Worm (Caenorhabditis elegans) whole organism, young adult: ENCODE data around the gene dpy-11.

Experiments used
- B0336.3 ChIP-seq: fragments of 200-800 bp; sonication (Bioruptor generic); IDR thresholded peaks from 2 replicates; pipeline ENCODE4 v1.3.6; 2022; ENCODE audit warnings: missing genetic modification characterization, missing compliant biosample characterization
- Y67H2A.10 ChIP-seq: fragments of 200-800 bp; sonication (Bioruptor generic); conservative IDR thresholded peaks from 2 replicates; pipeline ENCODE4 v1.3.6; 2022; ENCODE audit warnings: missing genetic modification reagents, missing genetic modification characterization, missing compliant biosample characterization
- ama-1 ChIP-seq, 3 experiments: fragments of 150-350 bp in 1 of 3; sonication (generic microtip) in 2 of 3; optimal IDR thresholded peaks; 2 replicates each; lab custom pipeline; 2014 to 2018; ENCODE audit warnings: missing biosample characterization in 2 of 3, missing genetic modification characterization in 2 of 3, missing genetic modification reagents in 2 of 3
- ceh-40 ChIP-seq: fragments of 200-800 bp; sonication (Bioruptor generic); IDR thresholded peaks from 2 replicates; pipeline ENCODE4 v1.3.6; 2022; ENCODE audit warnings: missing genetic modification characterization, missing compliant biosample characterization
- ceh-58 ChIP-seq: fragments of 200-800 bp; sonication (Bioruptor generic); IDR thresholded peaks from 2 replicates; pipeline ENCODE4 v1.3.6; 2022; ENCODE audit warnings: missing genetic modification characterization, missing compliant biosample characterization
- dpl-1 ChIP-seq: fragments of 150-350 bp; optimal IDR thresholded peaks from 2 replicates; lab custom pipeline; 2014; ENCODE audit warnings: missing biosample characterization, missing genetic modification reagents, missing genetic modification characterization
- him-1 ChIP-seq: sonication (generic microtip); optimal IDR thresholded peaks from 2 replicates; lab custom pipeline; 2016; ENCODE audit warnings: missing genotype, missing genetic modification reagents, missing genetic modification characterization, missing compliant biosample characterization
- lin-35 ChIP-seq, 3 experiments: fragments of 150-350 bp in 2 of 3; sonication (generic microtip) in 1 of 3; optimal IDR thresholded peaks; 2 replicates each; lab custom pipeline; 2014 to 2018; ENCODE audit warnings: missing biosample characterization in 3 of 3, missing genetic modification characterization in 3 of 3, missing genetic modification reagents in 3 of 3
- lin-40 ChIP-seq: sonication (generic microtip); optimal IDR thresholded peaks from 2 replicates; lab custom pipeline; 2016; ENCODE audit warnings: missing genetic modification characterization, mild to moderate bottlenecking, missing compliant biosample characterization, missing genotype, missing genetic modification reagents
- lin-54 ChIP-seq: fragments of 200-800 bp; sonication (Bioruptor generic); optimal IDR thresholded peaks from 2 replicates; lab custom pipeline; 2018; ENCODE audit warnings: mild to moderate bottlenecking, missing genetic modification characterization, missing compliant biosample characterization
- nfya-1 ChIP-seq: sonication (generic microtip); optimal IDR thresholded peaks from 2 replicates; lab custom pipeline; 2017; ENCODE audit warnings: antibody characterized with exemption, missing compliant biosample characterization, missing genetic modification characterization, borderline replicate concordance; ENCODE audit not compliant: insufficient read depth
- snpc-1.1 ChIP-seq: sonication (generic microtip); optimal IDR thresholded peaks from 2 replicates; lab custom pipeline; 2017; ENCODE audit warnings: missing genetic modification characterization, mild to moderate bottlenecking, missing compliant biosample characterization, antibody characterized with exemption, moderate library complexity, missing genotype, missing genetic modification reagents; ENCODE audit not compliant: insufficient read depth
- snpc-3.4 ChIP-seq: sonication (generic microtip); optimal IDR thresholded peaks from 2 replicates; lab custom pipeline; 2017; ENCODE audit warnings: missing genetic modification characterization, mild to moderate bottlenecking, missing compliant biosample characterization, antibody characterized with exemption, moderate library complexity, missing genotype, missing genetic modification reagents
- somi-1 ChIP-seq: fragments of 200-800 bp; sonication (Bioruptor generic); optimal IDR thresholded peaks from 2 replicates; lab custom pipeline; 2018; ENCODE audit warnings: mild to moderate bottlenecking, missing genetic modification characterization, missing compliant biosample characterization

DNA sequence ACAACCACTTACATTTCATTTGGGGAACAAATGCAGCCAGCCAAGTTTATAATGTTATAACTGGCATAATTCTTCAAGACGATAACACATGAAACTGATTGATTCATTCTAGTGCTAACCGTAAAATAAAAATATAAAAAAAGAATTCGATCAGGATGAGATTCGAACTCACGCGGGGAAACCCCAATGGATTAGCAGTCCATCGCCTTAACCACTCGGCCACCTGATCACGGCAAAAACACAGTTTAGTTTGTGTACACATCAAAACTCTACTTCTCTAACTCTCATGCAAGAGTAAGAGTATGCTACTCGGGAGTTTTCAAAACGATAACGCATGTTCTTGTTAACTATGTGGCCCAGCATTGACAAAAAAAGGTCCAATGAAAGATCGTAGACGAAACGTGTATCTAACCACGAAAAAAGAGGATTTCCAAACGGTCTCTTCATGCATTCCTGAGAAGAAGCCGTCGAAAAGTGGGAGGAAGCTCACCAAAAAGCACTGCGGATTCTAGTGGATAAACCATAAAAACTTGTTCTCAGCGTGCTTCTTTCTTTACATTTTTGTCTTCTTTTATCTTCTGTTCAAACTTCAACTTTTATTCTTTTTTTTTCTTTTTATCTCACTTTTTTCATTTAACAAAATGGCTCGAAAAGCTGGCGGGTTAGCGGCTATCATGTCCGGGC is 36.8 kb upstream of the dpy-11 start, which contains the start of gene twk-10:
- TF ChIP-seq dpl-1 (GFP tag; lab: Kevin White, UChicago) = no peak
- no peak for TF ChIP-seq B0336.3 (GFP tag; lab: Robert Waterston, UW)
- TF ChIP-seq ceh-40 = peak; percentile 57; the same call in 1 of the 2 replicates
- TF ChIP-seq nfya-1 = no peak
- TF ChIP-seq ama-1 (optimal IDR thresholded peaks at IDR 0.05; lab: Kevin White, UChicago) = no peak
- peak in 1 of 2 experiments; percentile 88 for TF ChIP-seq ama-1 (GFP tag; optimal IDR thresholded peaks at IDR 0.05; lab: Kevin White, UChicago)
- no peak for TF ChIP-seq lin-35 (GFP tag; optimal IDR thresholded peaks at IDR 0.05; lab: Kevin White, UChicago)
- peak; percentile 75 for TF ChIP-seq him-1 (tag; lab: Kevin White, UChicago)
- no peak for TF ChIP-seq lin-40
- TF ChIP-seq somi-1 (GFP tag; lab: Kevin White, UChicago) = no peak
- peak; percentile 51 for TF ChIP-seq lin-54 (GFP tag; lab: Kevin White, UChicago)
- TF ChIP-seq ceh-58 (GFP tag; lab: Robert Waterston, UW) = 0 out of 2 replicates have a peak, but pooled peaks have one; percentile 72
- no peak for TF ChIP-seq snpc-1.1 (tag; lab: Kevin White, UChicago)
- TF ChIP-seq Y67H2A.10 (GFP tag; lab: Robert Waterston, UW) = no peak; the same call in 1 of the 2 replicates
- TF ChIP-seq snpc-3.4 (tag; lab: Kevin White, UChicago) = peak; percentile 32
